Fruit fly (Drosophila melanogaster) whole organism, embryonic: ENCODE results near the gene Pka-C3.
A peak's percentile ranks its signal among the peaks of the same experiment; 100 is the strongest.

Experiments
- CG10543 ChIP-seq: fragments of 200-800 bp; sonication (Bioruptor generic); optimal IDR thresholded peaks from 3 replicates; lab custom pipeline; 2017; ENCODE audit warnings: missing biosample characterization, mild to moderate bottlenecking, missing genetic modification characterization, moderate library complexity
- CG11093 ChIP-seq: fragments of 200-800 bp; sonication (Bioruptor generic); IDR thresholded peaks from 3 replicates; pipeline ENCODE4 v1.3.6; 2022; ENCODE audit warnings: missing biosample characterization, missing genetic modification characterization
- CG12104 ChIP-seq: fragments of 200-800 bp; sonication (Bioruptor generic); optimal IDR thresholded peaks from 3 replicates; lab custom pipeline; 2016; ENCODE audit warnings: missing biosample characterization, missing genetic modification characterization
- CG1233 ChIP-seq: fragments of 200-800 bp; sonication (Bioruptor generic); optimal IDR thresholded peaks from 4 replicates; lab custom pipeline; 2018; ENCODE audit warnings: missing biosample characterization, mild to moderate bottlenecking, missing genetic modification characterization
- CG2875 ChIP-seq: fragments of 200-800 bp; sonication (Bioruptor generic); optimal IDR thresholded peaks from 2 replicates; lab custom pipeline; 2017; ENCODE audit warnings: missing biosample characterization, mild to moderate bottlenecking, missing genetic modification characterization, missing genetic modification reagents
- CG32532 ChIP-seq: fragments of 200-800 bp; sonication (Bioruptor generic); IDR thresholded peaks from 2 replicates; pipeline ENCODE4 v1.3.6; 2022; ENCODE audit warnings: missing biosample characterization, missing genetic modification characterization
- CG33213 ChIP-seq: fragments of 200-800 bp; sonication (Bioruptor generic); optimal IDR thresholded peaks from 3 replicates; lab custom pipeline; 2016; ENCODE audit warnings: missing biosample characterization, missing genetic modification characterization
- CG6813 ChIP-seq: fragments of 200-800 bp; sonication (Bioruptor generic); optimal IDR thresholded peaks from 2 replicates; lab custom pipeline; 2017; ENCODE audit warnings: missing biosample characterization, missing genetic modification characterization, mild to moderate bottlenecking, moderate library complexity, missing genetic modification reagents
- CG7372 ChIP-seq: fragments of 200-800 bp; sonication (Bioruptor generic); IDR thresholded peaks from 2 replicates; pipeline ENCODE4 v1.3.6; 2022; ENCODE audit warnings: missing biosample characterization, missing genetic modification characterization
- CG7745 ChIP-seq: fragments of 200-800 bp; sonication (Bioruptor generic); optimal IDR thresholded peaks from 2 replicates; lab custom pipeline; 2018; ENCODE audit warnings: missing biosample characterization, mild to moderate bottlenecking, missing genetic modification characterization, moderate library complexity
- CG7786 ChIP-seq: fragments of 200-800 bp; sonication (Bioruptor generic); optimal IDR thresholded peaks from 2 replicates; lab custom pipeline; 2016; ENCODE audit warnings: missing biosample characterization, missing genetic modification characterization
- CG9797 ChIP-seq: fragments of 200-800 bp; sonication (Bioruptor generic); optimal IDR thresholded peaks from 3 replicates; lab custom pipeline; 2018; ENCODE audit warnings: missing biosample characterization, mild to moderate bottlenecking, missing genetic modification characterization
- D19A ChIP-seq: fragments of 200-800 bp; optimal IDR thresholded peaks from 3 replicates; lab custom pipeline; 2019; ENCODE audit warnings: missing biosample characterization, mild to moderate bottlenecking, missing genetic modification characterization, moderate library complexity
- Dbx ChIP-seq: fragments of 200-800 bp; sonication (Bioruptor generic); IDR thresholded peaks from 3 replicates; pipeline ENCODE4 v1.3.6; 2022; ENCODE audit warnings: missing biosample characterization, missing genetic modification characterization
- Doc2 ChIP-seq: fragments of 200-800 bp; sonication (Bioruptor generic); IDR thresholded peaks from 2 replicates; pipeline ENCODE4 v1.3.6; 2022; ENCODE audit warnings: missing biosample characterization, missing genetic modification characterization
- Doc3 ChIP-seq: fragments of 200-800 bp; sonication (Bioruptor generic); IDR thresholded peaks from 3 replicates; pipeline ENCODE4 v1.3.6; 2022; ENCODE audit warnings: missing biosample characterization, missing genetic modification characterization; ENCODE audit not compliant: partially characterized antibody
- Ets97D ChIP-seq: fragments of 200-800 bp; sonication (Bioruptor generic); optimal IDR thresholded peaks from 3 replicates; lab custom pipeline; 2016; ENCODE audit warnings: missing biosample characterization, missing genetic modification characterization
- Fer3 ChIP-seq: fragments of 200-800 bp; sonication (Bioruptor generic); optimal IDR thresholded peaks from 2 replicates; lab custom pipeline; 2018; ENCODE audit warnings: missing biosample characterization, mild to moderate bottlenecking, missing genetic modification characterization, moderate library complexity
- HLH54F ChIP-seq: fragments of 200-800 bp; sonication (Bioruptor generic); optimal IDR thresholded peaks from 3 replicates; lab custom pipeline; 2016; ENCODE audit warnings: missing biosample characterization, missing genetic modification characterization
- Hmr ChIP-seq: fragments of 200-800 bp; sonication (Bioruptor generic); optimal IDR thresholded peaks from 3 replicates; lab custom pipeline; 2017; ENCODE audit warnings: mild to moderate bottlenecking, missing biosample characterization, missing genetic modification reagents, missing genetic modification characterization
- Hr51 ChIP-seq, 2 experiments: fragments of 200-800 bp; sonication (Bioruptor generic); optimal IDR thresholded peaks; 2 replicates in 1 of 2; 3 replicates in 1 of 2; lab custom pipeline; 2016 to 2018; ENCODE audit warnings: missing biosample characterization in 2 of 2, missing genetic modification characterization in 2 of 2, mild to moderate bottlenecking in 1 of 2, moderate library complexity in 1 of 2
- Max ChIP-seq: fragments of 200-800 bp; sonication (Bioruptor generic); optimal IDR thresholded peaks from 2 replicates; lab custom pipeline; 2016; ENCODE audit warnings: missing biosample characterization, mild to moderate bottlenecking, missing genetic modification characterization
- NK7.1 ChIP-seq: fragments of 200-800 bp; sonication (Bioruptor generic); optimal IDR thresholded peaks from 3 replicates; lab custom pipeline; 2016; ENCODE audit warnings: missing biosample characterization, missing genetic modification characterization
- Sox100B ChIP-seq: fragments of 200-800 bp; sonication (Bioruptor generic); optimal IDR thresholded peaks from 3 replicates; lab custom pipeline; 2018; ENCODE audit warnings: missing biosample characterization, mild to moderate bottlenecking, missing genetic modification characterization
- Sox102F ChIP-seq: fragments of 200-800 bp; sonication (Bioruptor generic); optimal IDR thresholded peaks from 2 replicates; lab custom pipeline; 2018; ENCODE audit warnings: missing biosample characterization, mild to moderate bottlenecking, missing genetic modification characterization, moderate library complexity
- Vsx1 ChIP-seq: fragments of 200-800 bp; sonication (Bioruptor generic); optimal IDR thresholded peaks from 2 replicates; lab custom pipeline; 2017; ENCODE audit warnings: missing biosample characterization, mild to moderate bottlenecking, missing genetic modification characterization, missing genetic modification reagents
- Xrp1 ChIP-seq: fragments of 200-800 bp; sonication (Bioruptor generic); IDR thresholded peaks from 2 replicates; pipeline ENCODE4 v1.3.6; 2022; ENCODE audit warnings: missing biosample characterization, missing genetic modification characterization
- bbx ChIP-seq: fragments of 200-800 bp; sonication (Bioruptor generic); IDR thresholded peaks from 2 replicates; pipeline ENCODE4 v1.3.6; 2022; ENCODE audit warnings: missing biosample characterization, missing genetic modification characterization; ENCODE audit not compliant: partially characterized antibody
- bsh ChIP-seq, 2 experiments: fragments of 200-800 bp; sonication (Bioruptor generic); optimal IDR thresholded peaks; 2 replicates each; lab custom pipeline; 2017 to 2018; ENCODE audit warnings: mild to moderate bottlenecking in 2 of 2, missing biosample characterization in 2 of 2, missing genetic modification characterization in 2 of 2, moderate library complexity in 1 of 2
- chinmo ChIP-seq: fragments of 200-800 bp; sonication (Bioruptor generic); IDR thresholded peaks from 4 replicates; pipeline ENCODE4 v1.3.6; 2022; ENCODE audit warnings: missing biosample characterization, missing genetic modification characterization; ENCODE audit not compliant: partially characterized antibody
- dimm ChIP-seq: fragments of 200-800 bp; sonication (Bioruptor generic); IDR thresholded peaks from 2 replicates; pipeline ENCODE4 v1.3.6; 2022; ENCODE audit warnings: missing biosample characterization, missing genetic modification characterization
- dmrt11E ChIP-seq: fragments of 200-800 bp; sonication (Bioruptor generic); optimal IDR thresholded peaks from 3 replicates; lab custom pipeline; 2018; ENCODE audit warnings: missing biosample characterization, mild to moderate bottlenecking, missing genetic modification characterization, moderate library complexity
- eve ChIP-seq, 2 experiments: fragments of >200 bp; optimal IDR thresholded peaks; 2 replicates each; lab custom pipeline; 2017; ENCODE audit warnings: missing biosample characterization in 2 of 2, missing genetic modification characterization in 2 of 2
- eyg ChIP-seq: fragments of 200-800 bp; sonication (Bioruptor generic); optimal IDR thresholded peaks from 3 replicates; lab custom pipeline; 2016; ENCODE audit warnings: missing biosample characterization, missing genetic modification characterization
- fd3F ChIP-seq: fragments of 200-800 bp; sonication (Bioruptor generic); optimal IDR thresholded peaks from 2 replicates; lab custom pipeline; 2018; ENCODE audit warnings: missing biosample characterization, mild to moderate bottlenecking, missing genetic modification characterization, moderate library complexity
- gro ChIP-seq: fragments of 200-800 bp; sonication (Bioruptor generic); optimal IDR thresholded peaks from 2 replicates; lab custom pipeline; 2016; ENCODE audit warnings: missing biosample characterization, missing genetic modification characterization
- jumu ChIP-seq: fragments of 200-800 bp; sonication (Bioruptor generic); optimal IDR thresholded peaks from 3 replicates; lab custom pipeline; 2016; ENCODE audit warnings: missing biosample characterization, missing genetic modification characterization
- kah ChIP-seq: fragments of 200-800 bp; sonication (Bioruptor generic); optimal IDR thresholded peaks from 2 replicates; lab custom pipeline; 2018; ENCODE audit warnings: missing biosample characterization, mild to moderate bottlenecking, missing genetic modification characterization
- ken ChIP-seq: fragments of 200-800 bp; sonication (Bioruptor generic); IDR thresholded peaks from 3 replicates; pipeline ENCODE4 v1.3.6; 2022; ENCODE audit warnings: missing biosample characterization, missing genetic modification characterization
- lola ChIP-seq, 3 experiments: fragments of >200 bp in 2 of 3; fragments of 200-800 bp in 1 of 3; sonication (Bioruptor generic) in 1 of 3; optimal IDR thresholded peaks; 2 replicates each; lab custom pipeline; 2017 to 2019; ENCODE audit warnings: missing biosample characterization in 3 of 3, missing genetic modification characterization in 3 of 3, mild to moderate bottlenecking in 1 of 3, moderate library complexity in 1 of 3
- nerfin-2 ChIP-seq: fragments of 200-800 bp; sonication (Bioruptor generic); IDR thresholded peaks from 2 replicates; pipeline ENCODE4 v1.3.6; 2022; ENCODE audit warnings: missing biosample characterization, missing genetic modification characterization; ENCODE audit not compliant: partially characterized antibody
- peb ChIP-seq: fragments of 200-800 bp; sonication (Bioruptor generic); IDR thresholded peaks from 2 replicates; pipeline ENCODE4 v1.3.6; 2022; ENCODE audit warnings: missing biosample characterization, missing genetic modification characterization
- phol ChIP-seq: fragments of 200-800 bp; sonication (Bioruptor generic); optimal IDR thresholded peaks from 3 replicates; lab custom pipeline; 2018; ENCODE audit warnings: missing biosample characterization, mild to moderate bottlenecking, missing genetic modification characterization, moderate library complexity
- row ChIP-seq: fragments of 200-800 bp; sonication (Bioruptor generic); IDR thresholded peaks from 3 replicates; pipeline ENCODE4 v1.3.6; 2022; ENCODE audit warnings: missing biosample characterization, missing genetic modification characterization
- seq ChIP-seq: fragments of 200-800 bp; sonication (Bioruptor generic); IDR thresholded peaks from 2 replicates; pipeline ENCODE4 v1.3.6; 2022; ENCODE audit warnings: missing biosample characterization, missing genetic modification characterization
- shn ChIP-seq: fragments of 200-800 bp; sonication (Bioruptor generic); optimal IDR thresholded peaks from 3 replicates; lab custom pipeline; 2016; ENCODE audit warnings: missing biosample characterization, missing genetic modification characterization
- sr ChIP-seq: fragments of 200-800 bp; sonication (Bioruptor generic); IDR thresholded peaks from 3 replicates; pipeline ENCODE4 v1.3.6; 2022; ENCODE audit warnings: missing biosample characterization, missing genetic modification characterization
- tx ChIP-seq: fragments of 200-800 bp; sonication (Bioruptor generic); optimal IDR thresholded peaks from 2 replicates; lab custom pipeline; 2016; ENCODE audit warnings: missing biosample characterization, missing genetic modification characterization

Gene Pka-C3

DNA sequence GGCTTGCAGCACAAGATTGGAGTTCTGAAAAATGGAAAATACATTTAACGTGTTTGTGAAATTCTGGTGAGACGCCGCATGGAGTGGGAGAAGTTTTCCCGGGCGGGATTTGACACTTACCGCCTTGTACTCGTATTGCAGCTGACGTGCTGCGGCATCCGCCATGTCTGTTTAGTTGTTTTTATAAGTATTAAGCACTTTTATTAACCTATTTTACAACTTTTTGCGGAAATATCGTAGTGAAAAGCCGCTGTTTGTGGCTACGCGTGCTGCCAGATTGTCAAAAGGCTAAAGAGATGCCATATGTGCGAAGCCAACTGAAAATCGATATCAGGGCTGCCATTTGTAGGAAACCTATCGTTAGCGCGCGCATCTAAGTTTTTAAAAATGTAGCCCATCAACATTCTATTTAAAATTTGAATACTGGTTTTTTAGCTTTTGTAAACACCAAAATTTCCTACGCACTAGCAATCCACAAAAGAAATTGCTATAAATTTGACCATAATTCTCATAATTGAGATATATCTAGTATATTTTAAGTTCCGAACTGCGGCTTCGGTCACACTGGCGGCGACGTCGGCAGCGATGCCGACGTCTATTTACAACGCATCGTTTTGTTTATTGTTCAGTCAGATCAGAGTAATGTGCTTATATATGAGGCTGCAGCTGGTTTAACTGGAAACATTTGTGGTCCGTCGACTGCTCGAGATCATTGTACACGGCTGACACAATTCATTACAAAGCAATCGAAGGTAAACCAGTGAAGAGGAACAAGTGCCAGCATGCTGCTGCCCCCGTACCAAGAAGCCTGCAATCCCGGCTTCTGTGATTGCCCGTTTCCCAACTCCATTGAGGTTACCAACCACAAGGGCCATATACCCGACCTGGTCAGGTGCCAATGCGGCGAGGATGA, 13.2 kb upstream of the Pka-C3 start, which contains the start of the genes Brr2 and CG10516 (continued):
- TF ChIP-seq Hmr (no peak), CG32532 (GFP tag; lab: Robert Waterston, UW) (no peak), eve (GFP tag; optimal IDR thresholded peaks at IDR 0.05; lab: Kevin White, UChicago) (no peak), phol (tag; lab: Kevin White, UChicago) (peak; percentile 78), seq (GFP tag; lab: Robert Waterston, UW) (no peak), CG7745 (tag; lab: Kevin White, UChicago) (no peak), bbx (GFP tag; lab: Robert Waterston, UW) (no peak), nerfin-2 (GFP tag; lab: Robert Waterston, UW) (0 out of 2 replicates have a peak, but pooled peaks have one; percentile 23), NK7.1 (GFP tag; lab: Kevin White, UChicago) (no peak), tx (no peak), eyg (peak; percentile 41), chinmo (GFP tag; lab: Robert Waterston, UW) (no peak), Xrp1 (GFP tag; lab: Robert Waterston, UW) (no peak), bsh (GFP tag; optimal IDR thresholded peaks at IDR 0.05; lab: Kevin White, UChicago) (no peak), Dbx (GFP tag; lab: Robert Waterston, UW) (peak; percentile 36; the same call in 1 of the 3 replicates), gro (GFP tag; lab: Kevin White, UChicago) (no peak), shn (GFP tag; lab: Kevin White, UChicago) (no peak), Doc3 (GFP tag; lab: Robert Waterston, UW) (no peak), Ets97D (peak; percentile 66), dmrt11E (no peak), Max (GFP tag; lab: Kevin White, UChicago) (peak; percentile 68), row (GFP tag; lab: Robert Waterston, UW) (peak; percentile 46; the same call in 2 of the 3 replicates), CG1233 (GFP tag; lab: Kevin White, UChicago) (no peak), CG10543 (GFP tag; lab: Kevin White, UChicago) (peak; percentile 36), jumu (GFP tag; lab: Kevin White, UChicago) (peak; percentile 43), CG12104 (GFP tag; lab: Kevin White, UChicago) (no peak), sr (no peak), Sox100B (no peak), lola (GFP tag; optimal IDR thresholded peaks at IDR 0.05; lab: Kevin White, UChicago) (peak in 1 of 3 experiments; percentile 31), CG7372 (GFP tag; lab: Robert Waterston, UW) (no peak), HLH54F (GFP tag; lab: Kevin White, UChicago) (peak; percentile 37), Fer3 (tag; lab: Kevin White, UChicago) (no peak), CG2875 (GFP tag; lab: Kevin White, UChicago) (no peak), CG9797 (GFP tag; lab: Kevin White, UChicago) (peak; percentile 94), CG33213 (GFP tag; lab: Kevin White, UChicago) (peak; percentile 43), CG7786 (GFP tag; lab: Kevin White, UChicago) (peak; percentile 7), Doc2 (GFP tag; lab: Robert Waterston, UW) (no peak), CG6813 (GFP tag; lab: Kevin White, UChicago) (no peak), CG11093 (no peak), Sox102F (GFP tag; lab: Kevin White, UChicago) (no peak), peb (no peak), dimm (GFP tag; lab: Robert Waterston, UW) (no peak), ken (GFP tag; lab: Robert Waterston, UW) (no peak), Vsx1 (GFP tag; lab: Kevin White, UChicago) (no peak), kah (no peak), D19A (tag; lab: Kevin White, UChicago) (no peak), fd3F (GFP tag; lab: Kevin White, UChicago) (no peak), Hr51 (GFP tag; optimal IDR thresholded peaks at IDR 0.05; lab: Kevin White, UChicago) (peak in 1 of 2 experiments; percentile 29)
